Fruit fly (Drosophila melanogaster): ENCODE measurements around the gene CG6765.

- TF ChIP-seq Vsx2 (GFP tag; optimal IDR thresholded peaks at IDR 0.05; ENCODE audit: partially characterized antibody) (no peak), CrebA (GFP tag; optimal IDR thresholded peaks at IDR 0.05; ENCODE audit: borderline replicate concordance) (no peak), psq (GFP tag; optimal IDR thresholded peaks at IDR 0.05) (peak; percentile 2), foxo (GFP tag; optimal IDR thresholded peaks at IDR 0.05) (peak in 1 of 2 experiments; percentile 53)
Observed at dm6 chr3L:8547104-8547523, 34.5 kb downstream of the CG6765 start.
